Fruit fly (Drosophila melanogaster): Measurements from ENCODE around the gene Alp9.
A peak's percentile ranks its signal among the peaks of the same experiment; 100 is the strongest.

Gene Alp9

dm6 chr3L:5631917-5632316 lies 36.6 kb downstream of the Alp9 start:
- TF ChIP-seq Hr38 (GFP tag; optimal IDR thresholded peaks at IDR 0.05) (no peak), pdm3 (GFP tag; optimal IDR thresholded peaks at IDR 0.05) (no peak), CG6276 (GFP tag; optimal IDR thresholded peaks at IDR 0.05) (no peak), Hr39 (GFP tag; optimal IDR thresholded peaks at IDR 0.05) (no peak)

dm6 chr3L:5633247-5634187 lies 38.2 kb downstream of the Alp9 start:
- TF ChIP-seq fd59A (GFP tag; optimal IDR thresholded peaks at IDR 0.05) = peak; percentile 31
- TF ChIP-seq salr (GFP tag; optimal IDR thresholded peaks at IDR 0.05) = peak in 1 of 2 experiments; percentile 49
- TF ChIP-seq ss (GFP tag; optimal IDR thresholded peaks at IDR 0.05) = peak in 1 of 2 experiments; percentile 14
- TF ChIP-seq Blimp-1 (GFP tag; optimal IDR thresholded peaks at IDR 0.05) = no peak
- TF ChIP-seq CG3032 (tag; optimal IDR thresholded peaks at IDR 0.05) = peak; percentile 61
- peak; percentile 35 for TF ChIP-seq CG6808 (GFP tag; optimal IDR thresholded peaks at IDR 0.05)
- TF ChIP-seq pdm3 (GFP tag; optimal IDR thresholded peaks at IDR 0.05) = peak; percentile 17
- peak; percentile 7 for TF ChIP-seq Eip93F (GFP tag; optimal IDR thresholded peaks at IDR 0.05)
- peak; percentile 80 for TF ChIP-seq CG3919 (GFP tag; optimal IDR thresholded peaks at IDR 0.05)
- TF ChIP-seq CG32006 (GFP tag; optimal IDR thresholded peaks at IDR 0.05) = no peak
- peak; percentile 38 for TF ChIP-seq CG10669 (GFP tag; optimal IDR thresholded peaks at IDR 0.05)
- no peak for TF ChIP-seq CG9139 (GFP tag; optimal IDR thresholded peaks at IDR 0.05)
- TF ChIP-seq topi (GFP tag; optimal IDR thresholded peaks at IDR 0.05) = peak; percentile 49
- TF ChIP-seq Hr39 (GFP tag; optimal IDR thresholded peaks at IDR 0.05) = no peak
- TF ChIP-seq achi (GFP tag; optimal IDR thresholded peaks at IDR 0.05) = peak; percentile 24
- peak; percentile 48 for TF ChIP-seq Eip78C (GFP tag)
- peak; percentile 31 for TF ChIP-seq spab (GFP tag; optimal IDR thresholded peaks at IDR 0.05)
- TF ChIP-seq OdsH (GFP tag; optimal IDR thresholded peaks at IDR 0.05) = no peak
- peak; percentile 83 for TF ChIP-seq CG10631 (GFP tag; optimal IDR thresholded peaks at IDR 0.05)
- TF ChIP-seq dac (GFP tag; optimal IDR thresholded peaks at IDR 0.05) = no peak
- no peak for TF ChIP-seq CG15336 (GFP tag; IDR thresholded peaks at IDR 0.05)
- peak; percentile 67 for TF ChIP-seq Eip75B (GFP tag; optimal IDR thresholded peaks at IDR 0.05)
- TF ChIP-seq CG4318 (GFP tag; optimal IDR thresholded peaks at IDR 0.05) = no peak
- TF ChIP-seq Sox102F (GFP tag; optimal IDR thresholded peaks at IDR 0.05) = no peak
- TF ChIP-seq CG6792 (GFP tag; optimal IDR thresholded peaks at IDR 0.05) = peak; percentile 45
- peak; percentile 56 for TF ChIP-seq lz (GFP tag; optimal IDR thresholded peaks at IDR 0.05)
- peak; percentile 4 for TF ChIP-seq CG31627 (GFP tag; optimal IDR thresholded peaks at IDR 0.05)
- no peak for TF ChIP-seq CG1621 (tag; optimal IDR thresholded peaks at IDR 0.05)
- no peak for TF ChIP-seq eg (GFP tag; IDR thresholded peaks at IDR 0.05)
- TF ChIP-seq fd85E (GFP tag; optimal IDR thresholded peaks at IDR 0.05) = no peak
- TF ChIP-seq dsx (GFP tag; optimal IDR thresholded peaks at IDR 0.05; ENCODE audit: poor library complexity, severe bottlenecking) = no peak
- peak; percentile 45; the same call in 1 of the 2 replicates for TF ChIP-seq Gug (GFP tag; IDR thresholded peaks at IDR 0.05)
- TF ChIP-seq CG6276 (GFP tag; optimal IDR thresholded peaks at IDR 0.05) = no peak
- TF ChIP-seq CG11902 (GFP tag; optimal IDR thresholded peaks at IDR 0.05) = no peak
- TF ChIP-seq CG11762 (GFP tag; optimal IDR thresholded peaks at IDR 0.05; ENCODE audit: insufficient read depth) = peak; percentile 36
- TF ChIP-seq CG16779 (tag; optimal IDR thresholded peaks at IDR 0.05) = peak; percentile 12
- TF ChIP-seq cyc (GFP tag; optimal IDR thresholded peaks at IDR 0.05) = peak; percentile 61
- TF ChIP-seq CG6163 (GFP tag; IDR thresholded peaks at IDR 0.05) = peak; percentile 71
- TF ChIP-seq Smox (GFP tag; optimal IDR thresholded peaks at IDR 0.05) = no peak
- peak; percentile 62 for TF ChIP-seq esn (GFP tag; optimal IDR thresholded peaks at IDR 0.05)
- TF ChIP-seq vri (GFP tag; optimal IDR thresholded peaks at IDR 0.05) = peak; percentile 32
- peak; percentile 13 for TF ChIP-seq CG7368 (GFP tag; optimal IDR thresholded peaks at IDR 0.05)
- TF ChIP-seq Ets96B (tag; optimal IDR thresholded peaks at IDR 0.05) = peak; percentile 70
- no peak for TF ChIP-seq fkh (GFP tag; optimal IDR thresholded peaks at IDR 0.05)
- TF ChIP-seq acj6 (GFP tag; optimal IDR thresholded peaks at IDR 0.05) = peak; percentile 20
- TF ChIP-seq CG6854 (GFP tag; optimal IDR thresholded peaks at IDR 0.05) = no peak
